Fruit fly (Drosophila melanogaster) whole organism, embryonic: ENCODE data around the gene CG31029.

ENCODE experiments used
- B-H1 ChIP-seq: fragments of 200-800 bp; sonication (Bioruptor generic); IDR thresholded peaks from 3 replicates; pipeline ENCODE4 v1.3.6; 2022; ENCODE audit warnings: missing biosample characterization, missing genetic modification characterization
- Bgb ChIP-seq: fragments of 200-800 bp; sonication (Bioruptor generic); IDR thresholded peaks from 2 replicates; pipeline ENCODE4 v1.3.6; 2022; ENCODE audit warnings: missing biosample characterization, missing genetic modification characterization; ENCODE audit not compliant: partially characterized antibody
- Blimp-1 ChIP-seq: fragments of 200-800 bp; sonication (Bioruptor generic); optimal IDR thresholded peaks from 3 replicates; lab custom pipeline; 2018; ENCODE audit warnings: missing biosample characterization, missing genetic modification characterization, mild to moderate bottlenecking, moderate library complexity, missing genetic modification reagents
- CG10543 ChIP-seq: fragments of 200-800 bp; sonication (Bioruptor generic); optimal IDR thresholded peaks from 3 replicates; lab custom pipeline; 2017; ENCODE audit warnings: missing biosample characterization, mild to moderate bottlenecking, missing genetic modification characterization, moderate library complexity
- CG11723 ChIP-seq: fragments of 200-800 bp; sonication (Bioruptor generic); optimal IDR thresholded peaks from 2 replicates; lab custom pipeline; 2017; ENCODE audit warnings: missing biosample characterization, mild to moderate bottlenecking, missing genetic modification characterization
- CG12299 ChIP-seq: fragments of 200-800 bp; sonication (Bioruptor generic); optimal IDR thresholded peaks from 2 replicates; lab custom pipeline; 2018; ENCODE audit warnings: missing biosample characterization, mild to moderate bottlenecking, missing genetic modification characterization
- CG13894 ChIP-seq: fragments of 200-800 bp; sonication (Bioruptor generic); optimal IDR thresholded peaks from 3 replicates; lab custom pipeline; 2018; ENCODE audit warnings: missing biosample characterization, mild to moderate bottlenecking, missing genetic modification characterization, moderate library complexity
- CG14050 ChIP-seq: fragments of 200-800 bp; sonication (Bioruptor generic); IDR thresholded peaks from 3 replicates; pipeline ENCODE4 v1.3.6; 2022; ENCODE audit warnings: missing biosample characterization, missing genetic modification characterization
- CG14860 ChIP-seq: fragments of 200-800 bp; sonication (Bioruptor generic); IDR thresholded peaks from 3 replicates; pipeline ENCODE4 v1.3.6; 2022; ENCODE audit warnings: missing biosample characterization, missing genetic modification characterization; ENCODE audit not compliant: partially characterized antibody
- CG1602 ChIP-seq: fragments of 200-800 bp; sonication (Bioruptor generic); optimal IDR thresholded peaks from 3 replicates; lab custom pipeline; 2016; ENCODE audit warnings: missing biosample characterization, missing genetic modification characterization
- CG17385 ChIP-seq: fragments of 200-800 bp; sonication (Bioruptor generic); optimal IDR thresholded peaks from 3 replicates; lab custom pipeline; 2018; ENCODE audit warnings: missing biosample characterization, mild to moderate bottlenecking, missing genetic modification characterization
- CG2116 ChIP-seq: fragments of 200-800 bp; sonication (Bioruptor generic); optimal IDR thresholded peaks from 3 replicates; lab custom pipeline; 2018; ENCODE audit warnings: missing biosample characterization, mild to moderate bottlenecking, missing genetic modification characterization
- CG2120 ChIP-seq: fragments of 200-800 bp; sonication (Bioruptor generic); optimal IDR thresholded peaks from 3 replicates; lab custom pipeline; 2016; ENCODE audit warnings: missing biosample characterization, missing genetic modification characterization
- CG32532 ChIP-seq: fragments of 200-800 bp; sonication (Bioruptor generic); IDR thresholded peaks from 2 replicates; pipeline ENCODE4 v1.3.6; 2022; ENCODE audit warnings: missing biosample characterization, missing genetic modification characterization
- CG34422 ChIP-seq: fragments of 200-800 bp; sonication (Bioruptor generic); IDR thresholded peaks from 3 replicates; pipeline ENCODE4 v1.3.6; 2022; ENCODE audit warnings: missing biosample characterization, missing genetic modification characterization
- CG3838 ChIP-seq: fragments of 200-800 bp; sonication (Bioruptor generic); optimal IDR thresholded peaks from 3 replicates; lab custom pipeline; 2016; ENCODE audit warnings: missing biosample characterization, missing genetic modification characterization
- CG4328 ChIP-seq: fragments of 200-800 bp; sonication (Bioruptor generic); optimal IDR thresholded peaks from 3 replicates; lab custom pipeline; 2017; ENCODE audit warnings: missing biosample characterization, missing genetic modification reagents, missing genetic modification characterization
- CG4617 ChIP-seq: fragments of 200-800 bp; sonication (Bioruptor generic); optimal IDR thresholded peaks from 3 replicates; lab custom pipeline; 2016; ENCODE audit warnings: missing biosample characterization, missing genetic modification characterization, borderline replicate concordance
- Dbx ChIP-seq: fragments of 200-800 bp; sonication (Bioruptor generic); IDR thresholded peaks from 3 replicates; pipeline ENCODE4 v1.3.6; 2022; ENCODE audit warnings: missing biosample characterization, missing genetic modification characterization
- Dfd ChIP-seq, 2 experiments: fragments of >200 bp; optimal IDR thresholded peaks; 2 replicates each; lab custom pipeline; 2017; ENCODE audit warnings: missing biosample characterization in 2 of 2, missing genetic modification characterization in 2 of 2
- Dref ChIP-seq: fragments of 200-800 bp; sonication (Bioruptor generic); IDR thresholded peaks from 2 replicates; pipeline ENCODE4 v1.3.6; 2022; ENCODE audit warnings: missing biosample characterization, missing genetic modification characterization
- Hey ChIP-seq: fragments of 200-800 bp; sonication (Bioruptor generic); optimal IDR thresholded peaks from 3 replicates; lab custom pipeline; 2018; ENCODE audit warnings: missing biosample characterization, mild to moderate bottlenecking, missing genetic modification characterization
- Hr3 ChIP-seq: fragments of 200-800 bp; sonication (Bioruptor generic); optimal IDR thresholded peaks from 3 replicates; lab custom pipeline; 2016; ENCODE audit warnings: missing biosample characterization, missing genetic modification characterization
- Med ChIP-seq: fragments of 200-800 bp; sonication (Bioruptor generic); peaks from one replicate; lab custom pipeline; 2016; ENCODE audit warnings: missing biosample characterization, missing genetic modification characterization, mild to moderate bottlenecking, inconsistent platforms, moderate library complexity
- Neu2 ChIP-seq: fragments of 200-800 bp; sonication (Bioruptor generic); optimal IDR thresholded peaks from 3 replicates; lab custom pipeline; 2016; ENCODE audit warnings: missing biosample characterization, missing genetic modification characterization, borderline replicate concordance
- Opbp ChIP-seq: fragments of 200-800 bp; sonication (Bioruptor generic); IDR thresholded peaks from 3 replicates; pipeline ENCODE4 v1.3.6; 2022; ENCODE audit warnings: missing biosample characterization, missing genetic modification characterization; ENCODE audit not compliant: partially characterized antibody
- Sry-δ ChIP-seq: fragments of 200-800 bp; sonication (Bioruptor generic); optimal IDR thresholded peaks from 2 replicates; lab custom pipeline; 2016; ENCODE audit warnings: missing biosample characterization, missing genetic modification characterization
- Ssrp ChIP-seq: fragments of 200-800 bp; sonication (Bioruptor generic); optimal IDR thresholded peaks from 2 replicates; lab custom pipeline; 2018; ENCODE audit warnings: missing biosample characterization, mild to moderate bottlenecking, missing genetic modification characterization, moderate library complexity
- Stat92E ChIP-seq, 3 experiments: fragments of >200 bp in 2 of 3; fragments of 200-800 bp in 1 of 3; sonication (Bioruptor generic) in 1 of 3; optimal IDR thresholded peaks; 2 replicates each; lab custom pipeline; 2017 to 2019; ENCODE audit warnings: missing biosample characterization in 3 of 3, missing genetic modification characterization in 3 of 3, mild to moderate bottlenecking in 1 of 3, moderate library complexity in 1 of 3
- Trl ChIP-seq, 3 experiments: fragments of >200 bp in 2 of 3; fragments of 200-800 bp in 1 of 3; sonication (Bioruptor generic) in 1 of 3; optimal IDR thresholded peaks; 2 replicates in 1 of 3; 3 replicates in 2 of 3; lab custom pipeline; 2016 to 2017; ENCODE audit warnings: missing biosample characterization in 1 of 3, missing genetic modification characterization in 1 of 3
- Xrp1 ChIP-seq: fragments of 200-800 bp; sonication (Bioruptor generic); IDR thresholded peaks from 2 replicates; pipeline ENCODE4 v1.3.6; 2022; ENCODE audit warnings: missing biosample characterization, missing genetic modification characterization
- abd-A ChIP-seq: fragments of 200-800 bp; sonication (Bioruptor generic); optimal IDR thresholded peaks from 3 replicates; lab custom pipeline; 2019; ENCODE audit warnings: missing biosample characterization, mild to moderate bottlenecking, missing genetic modification characterization, moderate library complexity
- bab2 ChIP-seq: fragments of 200-800 bp; sonication (Bioruptor generic); optimal IDR thresholded peaks from 2 replicates; lab custom pipeline; 2016; ENCODE audit warnings: missing biosample characterization, missing genetic modification characterization
- chinmo ChIP-seq: fragments of 200-800 bp; sonication (Bioruptor generic); IDR thresholded peaks from 4 replicates; pipeline ENCODE4 v1.3.6; 2022; ENCODE audit warnings: missing biosample characterization, missing genetic modification characterization; ENCODE audit not compliant: partially characterized antibody
- chn ChIP-seq: fragments of 200-800 bp; sonication (Bioruptor generic); optimal IDR thresholded peaks from 2 replicates; lab custom pipeline; 2016; ENCODE audit warnings: missing biosample characterization, missing genetic modification characterization
- croc ChIP-seq: fragments of 200-800 bp; sonication (Bioruptor generic); conservative IDR thresholded peaks from 3 replicates; pipeline ENCODE4 v1.3.6; 2022; ENCODE audit warnings: missing biosample characterization, missing genetic modification characterization
- crol ChIP-seq: fragments of 200-800 bp; sonication (Bioruptor generic); IDR thresholded peaks from 2 replicates; pipeline ENCODE4 v1.3.6; 2022; ENCODE audit warnings: missing biosample characterization, missing genetic modification characterization
- danr ChIP-seq: fragments of 200-800 bp; sonication (Bioruptor generic); IDR thresholded peaks from 2 replicates; pipeline ENCODE4 v1.3.6; 2022; ENCODE audit warnings: missing biosample characterization, missing genetic modification characterization
- disco-r ChIP-seq: fragments of 200-800 bp; sonication (Bioruptor generic); optimal IDR thresholded peaks from 2 replicates; lab custom pipeline; 2016; ENCODE audit warnings: missing biosample characterization, missing genetic modification characterization
- gcm ChIP-seq: fragments of 200-800 bp; sonication (Bioruptor generic); optimal IDR thresholded peaks from 2 replicates; lab custom pipeline; 2019; ENCODE audit warnings: missing biosample characterization, mild to moderate bottlenecking, missing genetic modification characterization, moderate library complexity
- hkb ChIP-seq, 2 experiments: fragments of 200-800 bp in 1 of 2; fragments of >200 bp in 1 of 2; sonication (Bioruptor generic) in 1 of 2; IDR thresholded peaks in 1 of 2; optimal IDR thresholded peaks in 1 of 2; 2 replicates each; pipeline versions ENCODE4 v1.3.6 to Lab custom; 2017 to 2022; ENCODE audit warnings: missing biosample characterization in 1 of 2, missing genetic modification characterization in 1 of 2
- ken ChIP-seq: fragments of 200-800 bp; sonication (Bioruptor generic); IDR thresholded peaks from 3 replicates; pipeline ENCODE4 v1.3.6; 2022; ENCODE audit warnings: missing biosample characterization, missing genetic modification characterization
- lilli ChIP-seq: fragments of 200-800 bp; sonication (Bioruptor generic); optimal IDR thresholded peaks from 3 replicates; lab custom pipeline; 2016; ENCODE audit warnings: missing biosample characterization, missing genetic modification characterization
- nerfin-1 ChIP-seq: fragments of 200-800 bp; sonication (Bioruptor generic); optimal IDR thresholded peaks from 3 replicates; lab custom pipeline; 2019; ENCODE audit warnings: missing biosample characterization, mild to moderate bottlenecking, missing genetic modification characterization, moderate library complexity
- repo ChIP-seq: fragments of 200-800 bp; sonication (Bioruptor generic); optimal IDR thresholded peaks from 2 replicates; lab custom pipeline; 2016; ENCODE audit warnings: missing biosample characterization, missing genetic modification characterization
- schlank ChIP-seq: fragments of 200-800 bp; sonication (Bioruptor generic); optimal IDR thresholded peaks from 2 replicates; lab custom pipeline; 2018; ENCODE audit warnings: missing biosample characterization, mild to moderate bottlenecking, missing genetic modification characterization
- sna ChIP-seq: fragments of 200-800 bp; sonication (Bioruptor generic); IDR thresholded peaks from 2 replicates; pipeline ENCODE4 v1.3.6; 2022; ENCODE audit warnings: missing biosample characterization, missing genetic modification characterization; ENCODE audit not compliant: partially characterized antibody
- sqz ChIP-seq: fragments of 200-800 bp; sonication (Bioruptor generic); optimal IDR thresholded peaks from 3 replicates; lab custom pipeline; 2018; ENCODE audit warnings: missing biosample characterization, mild to moderate bottlenecking, missing genetic modification characterization
- z ChIP-seq: fragments of 200-800 bp; sonication (Bioruptor generic); IDR thresholded peaks from 3 replicates; pipeline ENCODE4 v1.3.6; 2022; ENCODE audit warnings: missing biosample characterization, missing genetic modification characterization

The CG31029 gene

dm6 chr3R:30099341-30099871 lies 32.8 kb downstream of the CG31029 start (continued):
- TF ChIP-seq Opbp (GFP tag; lab: Robert Waterston, UW) = peak; percentile 42; the same call in 1 of the 3 replicates
- TF ChIP-seq CG14860 (GFP tag; lab: Robert Waterston, UW) = 0 out of 3 replicates have a peak, but pooled peaks have one; percentile 24
- peak; percentile 95; the same call in 3 of the 4 replicates for TF ChIP-seq chinmo (GFP tag; lab: Robert Waterston, UW)
- peak; percentile 72 for TF ChIP-seq sna
- TF ChIP-seq Dbx (GFP tag; lab: Robert Waterston, UW) = 0 out of 3 replicates have a peak, but pooled peaks have one; percentile 6
- TF ChIP-seq crol = 0 out of 2 replicates have a peak, but pooled peaks have one; percentile 28
- no peak for TF ChIP-seq danr (GFP tag; lab: Robert Waterston, UW)
- TF ChIP-seq z = peak; percentile 99
- TF ChIP-seq Sry-δ (GFP tag; lab: Kevin White, UChicago) = no peak
- TF ChIP-seq CG32532 (GFP tag; lab: Robert Waterston, UW) = peak; percentile 41; the same call in 1 of the 2 replicates
- peak; percentile 22 for TF ChIP-seq repo (GFP tag; lab: Kevin White, UChicago)
- peak; percentile 63 for TF ChIP-seq sqz (GFP tag; lab: Kevin White, UChicago)
- TF ChIP-seq CG10543 (GFP tag; lab: Kevin White, UChicago) = peak; percentile 30
- TF ChIP-seq Bgb = peak; percentile 72; the same call in 1 of the 2 replicates
- TF ChIP-seq Med = peak; percentile 58
- no peak for TF ChIP-seq hkb (optimal IDR thresholded peaks at IDR 0.05; lab: Kevin White, UChicago)
- TF ChIP-seq hkb (GFP tag; IDR thresholded peaks at IDR 0.05; lab: Robert Waterston, UW) = peak; percentile 8; the same call in 1 of the 2 replicates
- no peak for TF ChIP-seq Neu2 (GFP tag; lab: Kevin White, UChicago)
- TF ChIP-seq croc (GFP tag; lab: Robert Waterston, UW) = no peak

dm6 chr3R:30098229-30098628 lies 34.0 kb downstream of the CG31029 start:
- TF ChIP-seq Dfd (GFP tag; optimal IDR thresholded peaks at IDR 0.05; lab: Kevin White, UChicago) = no peak
- TF ChIP-seq disco-r (GFP tag; lab: Kevin White, UChicago) = no peak
- no peak for TF ChIP-seq CG3838 (GFP tag; lab: Kevin White, UChicago)
- no peak for TF ChIP-seq Hey (tag; lab: Kevin White, UChicago)
- TF ChIP-seq Blimp-1 (GFP tag; lab: Kevin White, UChicago) = no peak
- no peak for TF ChIP-seq Dref (GFP tag; lab: Robert Waterston, UW)
- TF ChIP-seq Trl (optimal IDR thresholded peaks at IDR 0.05; lab: Kevin White, UChicago) = peak; percentile 8 to 44
- TF ChIP-seq Trl (GFP tag; optimal IDR thresholded peaks at IDR 0.05; lab: Kevin White, UChicago) = no peak
- TF ChIP-seq CG12299 = no peak
- no peak for TF ChIP-seq nerfin-1 (tag; lab: Kevin White, UChicago)
- TF ChIP-seq CG2120 (GFP tag; lab: Kevin White, UChicago) = no peak
- no peak for TF ChIP-seq lilli (GFP tag; lab: Kevin White, UChicago)
- TF ChIP-seq schlank (tag; lab: Kevin White, UChicago) = no peak
- no peak for TF ChIP-seq CG11723 (GFP tag; lab: Kevin White, UChicago)
- no peak for TF ChIP-seq B-H1
- peak; percentile 79 for TF ChIP-seq abd-A
- TF ChIP-seq bab2 (GFP tag; lab: Kevin White, UChicago) = no peak
- TF ChIP-seq CG4617 (GFP tag; lab: Kevin White, UChicago) = no peak
- TF ChIP-seq ken (GFP tag; lab: Robert Waterston, UW) = no peak
- no peak for TF ChIP-seq CG17385 (GFP tag; lab: Kevin White, UChicago)
- TF ChIP-seq CG13894 (tag; lab: Kevin White, UChicago) = peak; percentile 42
- TF ChIP-seq CG1602 = no peak
- no peak for TF ChIP-seq CG2116
- no peak for TF ChIP-seq Xrp1 (GFP tag; lab: Robert Waterston, UW)
- no peak for TF ChIP-seq CG34422
- no peak for TF ChIP-seq CG4328 (GFP tag; lab: Kevin White, UChicago)
- no peak for TF ChIP-seq gcm (GFP tag; lab: Kevin White, UChicago)
- no peak for TF ChIP-seq chn (GFP tag; lab: Kevin White, UChicago)
- no peak for TF ChIP-seq Stat92E (GFP tag; optimal IDR thresholded peaks at IDR 0.05; lab: Kevin White, UChicago)
- no peak for TF ChIP-seq Hr3
- TF ChIP-seq CG14050 = no peak
- no peak for TF ChIP-seq Ssrp (tag; lab: Kevin White, UChicago)
